Worm (Caenorhabditis elegans): Measurements from ENCODE around the gene irld-47.
A peak's percentile ranks its signal among the peaks of the same experiment; 100 is the strongest.

irld-47 gene

ce11 chrII:7860221-7860928 lies 38.0 kb upstream of the irld-47 start, which contains the start of gene lin-5 (continued):
- TF ChIP-seq T20F7.1 (GFP tag; optimal IDR thresholded peaks at IDR 0.05) (peak; percentile 58), mes-2 (tag; optimal IDR thresholded peaks at IDR 0.05; ENCODE audit: poor library complexity, severe bottlenecking) (peak; percentile 70), nhr-102 (tag; optimal IDR thresholded peaks at IDR 0.05) (no peak), zip-2 (tag; optimal IDR thresholded peaks at IDR 0.05) (no peak), nhr-77 (tag; optimal IDR thresholded peaks at IDR 0.05) (no peak), ceh-62 (tag; optimal IDR thresholded peaks at IDR 0.05) (no peak), T26A8.4 (GFP tag; IDR thresholded peaks at IDR 0.05) (no peak), daf-8 (GFP tag; IDR thresholded peaks at IDR 0.05) (no peak), nhr-6 (tag; optimal IDR thresholded peaks at IDR 0.05) (no peak), cey-2 (tag; optimal IDR thresholded peaks at IDR 0.05; ENCODE audit: borderline replicate concordance, insufficient read depth) (no peak), dmd-6 (GFP tag; IDR thresholded peaks at IDR 0.05) (no peak), ceh-44 (GFP tag; IDR thresholded peaks at IDR 0.05) (no peak), spr-1 (tag; optimal IDR thresholded peaks at IDR 0.05) (no peak), ztf-11 (tag; optimal IDR thresholded peaks at IDR 0.05) (no peak), zfp-3 (GFP tag; conservative IDR thresholded peaks at IDR 0.05) (no peak), rbr-2 (tag; optimal IDR thresholded peaks at IDR 0.05) (peak; percentile 45), set-16 (GFP tag; IDR thresholded peaks at IDR 0.05) (no peak), dve-1 (tag; optimal IDR thresholded peaks at IDR 0.05; ENCODE audit: insufficient read depth) (peak; percentile 4), unc-39 (tag; optimal IDR thresholded peaks at IDR 0.05) (no peak), nhr-76 (tag; optimal IDR thresholded peaks at IDR 0.05) (no peak), snpc-4 (tag; optimal IDR thresholded peaks at IDR 0.05) (no peak), nhr-28 (tag; optimal IDR thresholded peaks at IDR 0.05) (no peak), snpc-1.2 (GFP tag; IDR thresholded peaks at IDR 0.05) (no peak), nhr-41 (GFP tag; IDR thresholded peaks at IDR 0.05) (no peak), lir-3 (tag; optimal IDR thresholded peaks at IDR 0.05) (no peak), pqm-1 (tag; optimal IDR thresholded peaks at IDR 0.05) (no peak), madf-5 (GFP tag; IDR thresholded peaks at IDR 0.05) (no peak), F26F4.8 (GFP tag; conservative IDR thresholded peaks at IDR 0.05) (no peak), nhr-11 (tag; optimal IDR thresholded peaks at IDR 0.05) (peak; percentile 36), unc-130 (GFP tag; optimal IDR thresholded peaks at IDR 0.05) (peak; percentile 74), php-3 (GFP tag; IDR thresholded peaks at IDR 0.05) (no peak), ceh-20 (GFP tag; IDR thresholded peaks at IDR 0.05) (no peak), attf-4 (tag; optimal IDR thresholded peaks at IDR 0.05) (no peak), nhr-111 (GFP tag; optimal IDR thresholded peaks at IDR 0.05) (no peak), nhr-48 (tag; optimal IDR thresholded peaks at IDR 0.05) (no peak), pha-4 (GFP tag; IDR thresholded peaks at IDR 0.05) (no peak), pha-4 (tag; optimal IDR thresholded peaks at IDR 0.05) (no peak), ceh-32 (tag; optimal IDR thresholded peaks at IDR 0.05; ENCODE audit: poor library complexity) (no peak), Y5F2A.4 (GFP tag; optimal IDR thresholded peaks at IDR 0.05) (no peak), duxl-1 (tag; optimal IDR thresholded peaks at IDR 0.05; ENCODE audit: poor library complexity) (no peak), saeg-2 (GFP tag; IDR thresholded peaks at IDR 0.05) (no peak), ama-1 (optimal IDR thresholded peaks at IDR 0.05) (no peak), hmg-1.1 (GFP tag; IDR thresholded peaks at IDR 0.05) (peak; percentile 30; the same call in 1 of the 2 replicates), fkh-10 (GFP tag; optimal IDR thresholded peaks at IDR 0.05) (peak; percentile 9), ceh-28 (tag; optimal IDR thresholded peaks at IDR 0.05) (no peak), F44E2.7 (GFP tag; IDR thresholded peaks at IDR 0.05) (no peak), hif-1 (tag; optimal IDR thresholded peaks at IDR 0.05) (peak in 1 of 2 experiments; percentile 74), jun-1 (tag; optimal IDR thresholded peaks at IDR 0.05) (no peak), ces-1 (GFP tag; optimal IDR thresholded peaks at IDR 0.05) (no peak), ZK337.2 (GFP tag; IDR thresholded peaks at IDR 0.05) (no peak), R02D3.7 (tag; optimal IDR thresholded peaks at IDR 0.05) (no peak)
